Fruit fly (Drosophila melanogaster) whole organism: Measurements from ENCODE around the gene CG12017.

ENCODE experiments used
- CG8478 ChIP-seq: fragments of >200 bp; optimal IDR thresholded peaks from 2 replicates; lab custom pipeline; 2018; ENCODE audit warnings: inconsistent platforms
- Dll ChIP-seq: fragments of >200 bp; optimal IDR thresholded peaks from 2 replicates; lab custom pipeline; 2017
- pan ChIP-seq: fragments of >200 bp; optimal IDR thresholded peaks from 2 replicates; lab custom pipeline; 2017
- psq ChIP-seq: fragments of >200 bp; optimal IDR thresholded peaks from 2 replicates; lab custom pipeline; 2017
- usp ChIP-seq: fragments of >200 bp; optimal IDR thresholded peaks from 2 replicates; lab custom pipeline; 2017; ENCODE audit warnings: missing biosample characterization, missing genetic modification characterization, mixed read lengths

DNA sequence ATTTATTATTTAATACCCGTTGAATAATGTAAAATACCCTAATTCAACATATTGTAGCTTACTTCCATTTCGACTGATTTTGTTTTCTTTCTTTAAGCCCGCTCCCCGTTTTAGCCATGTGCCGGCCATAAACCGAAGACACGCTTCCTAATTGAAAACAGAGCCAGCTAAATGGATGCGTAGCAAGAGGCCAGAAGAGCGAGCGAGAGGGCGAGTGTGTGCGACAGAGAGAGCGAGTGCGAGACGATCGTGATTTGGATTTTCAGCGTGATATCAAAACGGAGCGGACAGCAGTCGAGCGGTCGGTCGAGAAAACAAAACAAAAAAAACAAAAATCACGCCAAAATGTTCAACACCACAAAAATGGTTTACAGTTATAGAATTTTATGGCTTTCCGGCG is 13.7 kb upstream of the CG12017 start:
- TF ChIP-seq psq (no peak), usp (GFP tag; lab: Kevin White, UChicago) (no peak), Dll (lab: Kevin White, UChicago) (no peak), CG8478 (lab: Kevin White, UChicago) (no peak), pan (no peak)
